Worm (Caenorhabditis elegans) whole organism, L4 larva: ENCODE measurements around the gene T07A9.12.
A peak's percentile ranks its signal among the peaks of the same experiment; 100 is the strongest.

Source experiments
- D1046.2 ChIP-seq: fragments of 200-800 bp; sonication (Bioruptor generic); IDR thresholded peaks from 2 replicates; pipeline ENCODE4 v1.3.6; 2022; ENCODE audit warnings: missing genetic modification characterization, missing compliant biosample characterization
- F37D6.2 ChIP-seq: sonication (generic microtip); optimal IDR thresholded peaks from 2 replicates; lab custom pipeline; 2016; ENCODE audit warnings: mild to moderate bottlenecking, missing genetic modification characterization, missing compliant biosample characterization
- T26A8.4 ChIP-seq: fragments of 200-800 bp; sonication (Bioruptor generic); IDR thresholded peaks from 2 replicates; pipeline ENCODE4 v1.3.6; 2022; ENCODE audit warnings: missing genetic modification characterization, missing compliant biosample characterization
- Y75B8A.6 ChIP-seq: fragments of 200-800 bp; sonication (Bioruptor generic); IDR thresholded peaks from 2 replicates; pipeline ENCODE4 v1.3.6; 2022; ENCODE audit warnings: missing genetic modification reagents, missing genetic modification characterization, missing compliant biosample characterization
- aha-1 ChIP-seq: fragments of 150-350 bp; peaks from one replicate; lab custom pipeline; 2014; ENCODE audit warnings: missing biosample characterization, missing genetic modification characterization
- ama-1 ChIP-seq: fragments of 150-350 bp; optimal IDR thresholded peaks from 2 replicates; lab custom pipeline; 2014; ENCODE audit warnings: inconsistent platforms, mixed read lengths
- attf-4 ChIP-seq: sonication (generic microtip); optimal IDR thresholded peaks from 3 replicates; lab custom pipeline; 2017; ENCODE audit warnings: missing biosample characterization, missing genetic modification characterization
- ceh-32 ChIP-seq: sonication (generic microtip); optimal IDR thresholded peaks from 2 replicates; lab custom pipeline; 2016; ENCODE audit warnings: mild to moderate bottlenecking, missing genetic modification characterization, missing compliant biosample characterization; ENCODE audit not compliant: poor library complexity
- ceh-82 ChIP-seq: sonication (generic microtip); optimal IDR thresholded peaks from 2 replicates; lab custom pipeline; 2017; ENCODE audit warnings: missing biosample characterization, missing genetic modification characterization
- daf-16 ChIP-seq, 3 experiments: sonication (generic microtip); optimal IDR thresholded peaks; 2 replicates each; lab custom pipeline; 2016 to 2017; ENCODE audit warnings: missing genetic modification characterization in 3 of 3, missing genetic modification reagents in 3 of 3, mild to moderate bottlenecking in 2 of 3, missing compliant biosample characterization in 2 of 3, missing biosample characterization in 1 of 3, moderate library complexity in 1 of 3
- dmd-6 ChIP-seq: fragments of 200-800 bp; sonication (Bioruptor generic); IDR thresholded peaks from 2 replicates; pipeline ENCODE4 v1.3.6; 2022; ENCODE audit warnings: missing genetic modification reagents, missing genetic modification characterization, missing compliant biosample characterization
- dmd-9 ChIP-seq: fragments of 200-800 bp; sonication (Bioruptor generic); IDR thresholded peaks from 2 replicates; pipeline ENCODE4 v1.3.6; 2022; ENCODE audit warnings: missing genetic modification reagents, missing genetic modification characterization, missing compliant biosample characterization
- dve-1 ChIP-seq: sonication (generic microtip); optimal IDR thresholded peaks from 2 replicates; lab custom pipeline; 2017; ENCODE audit warnings: antibody characterized with exemption, mild to moderate bottlenecking, missing genetic modification characterization, missing compliant biosample characterization; ENCODE audit not compliant: insufficient read depth
- egl-43 ChIP-seq: fragments of 200-800 bp; sonication (Bioruptor generic); IDR thresholded peaks from 2 replicates; pipeline ENCODE4 v1.3.6; 2022; ENCODE audit warnings: missing genetic modification reagents, missing genetic modification characterization, missing compliant biosample characterization
- fos-1 ChIP-seq: fragments of 150-350 bp; optimal IDR thresholded peaks from 2 replicates; lab custom pipeline; 2014; ENCODE audit warnings: missing biosample characterization, missing genetic modification characterization
- hif-1 ChIP-seq, 2 experiments: sonication (generic microtip); optimal IDR thresholded peaks; 2 replicates each; lab custom pipeline; 2016 to 2017; ENCODE audit warnings: missing compliant biosample characterization in 2 of 2, missing genetic modification characterization in 2 of 2, missing genetic modification reagents in 2 of 2, missing genotype in 2 of 2, mild to moderate bottlenecking in 1 of 2
- hlh-11 ChIP-seq: fragments of 200-800 bp; sonication (Bioruptor generic); optimal IDR thresholded peaks from 2 replicates; lab custom pipeline; 2018; ENCODE audit warnings: mild to moderate bottlenecking, missing genetic modification characterization, missing compliant biosample characterization
- hlh-30 ChIP-seq: sonication (generic microtip); optimal IDR thresholded peaks from 2 replicates; lab custom pipeline; 2017; ENCODE audit warnings: antibody characterized with exemption, mild to moderate bottlenecking, missing genetic modification characterization, missing compliant biosample characterization; ENCODE audit not compliant: insufficient read depth
- hmg-1.1 ChIP-seq: fragments of 200-800 bp; sonication (Bioruptor generic); IDR thresholded peaks from 2 replicates; pipeline ENCODE4 v1.3.6; 2022; ENCODE audit warnings: missing genetic modification reagents, missing genetic modification characterization, missing compliant biosample characterization
- lin-1 ChIP-seq: fragments of 200-800 bp; sonication (Bioruptor generic); IDR thresholded peaks from 2 replicates; pipeline ENCODE4 v1.3.6; 2022; ENCODE audit warnings: missing genetic modification reagents, missing genetic modification characterization, missing compliant biosample characterization
- lin-13 ChIP-seq: fragments of 150-350 bp; optimal IDR thresholded peaks from 2 replicates; lab custom pipeline; 2014; ENCODE audit warnings: missing biosample characterization, missing genetic modification reagents, missing genetic modification characterization
- lin-15B ChIP-seq: fragments of 150-350 bp; sonication (generic microtip); optimal IDR thresholded peaks from 3 replicates; lab custom pipeline; 2014; ENCODE audit warnings: missing biosample characterization, missing genetic modification characterization
- lin-39 ChIP-seq: fragments of 150-350 bp; optimal IDR thresholded peaks from 2 replicates; lab custom pipeline; 2014; ENCODE audit warnings: missing biosample characterization, missing genetic modification reagents, missing genetic modification characterization
- madf-9 ChIP-seq: fragments of 200-800 bp; sonication (Bioruptor generic); conservative IDR thresholded peaks from 2 replicates; pipeline ENCODE4 v1.3.6; 2022; ENCODE audit warnings: missing genetic modification reagents, missing genetic modification characterization, missing compliant biosample characterization
- mep-1 ChIP-seq: fragments of 150-350 bp; sonication (generic microtip); optimal IDR thresholded peaks from 3 replicates; lab custom pipeline; 2014; ENCODE audit warnings: missing biosample characterization, missing genetic modification characterization
- nhr-10 ChIP-seq: fragments of 150-350 bp; optimal IDR thresholded peaks from 2 replicates; lab custom pipeline; 2014; ENCODE audit warnings: missing biosample characterization, missing genetic modification characterization
- nhr-28 ChIP-seq: fragments of 150-350 bp; optimal IDR thresholded peaks from 2 replicates; lab custom pipeline; 2014; ENCODE audit warnings: missing biosample characterization, missing genetic modification characterization
- nhr-48 ChIP-seq: sonication (generic microtip); optimal IDR thresholded peaks from 2 replicates; lab custom pipeline; 2016; ENCODE audit warnings: mild to moderate bottlenecking, missing genetic modification characterization, missing compliant biosample characterization
- nhr-76 ChIP-seq: fragments of 150-350 bp; optimal IDR thresholded peaks from 2 replicates; lab custom pipeline; 2014; ENCODE audit warnings: missing biosample characterization, missing genetic modification characterization
- nhr-77 ChIP-seq: fragments of 150-350 bp; optimal IDR thresholded peaks from 2 replicates; lab custom pipeline; 2014; ENCODE audit warnings: missing biosample characterization, missing genetic modification characterization
- php-3 ChIP-seq: fragments of 200-800 bp; sonication (Bioruptor generic); IDR thresholded peaks from 2 replicates; pipeline ENCODE4 v1.3.6; 2022; ENCODE audit warnings: missing genetic modification reagents, missing genetic modification characterization, missing compliant biosample characterization
- pqm-1 ChIP-seq: sonication (generic microtip); optimal IDR thresholded peaks from 2 replicates; lab custom pipeline; 2017; ENCODE audit warnings: missing biosample characterization, missing genetic modification characterization
- spr-1 ChIP-seq: sonication (generic microtip); optimal IDR thresholded peaks from 2 replicates; lab custom pipeline; 2016; ENCODE audit warnings: mild to moderate bottlenecking, missing genetic modification characterization, missing compliant biosample characterization
- unc-62 ChIP-seq, 3 experiments: fragments of 150-350 bp in 1 of 3; sonication (generic microtip); optimal IDR thresholded peaks in 2 of 3; peaks in 1 of 3; 1 replicate in 1 of 3; 2 replicates in 2 of 3; lab custom pipeline; 2014 to 2017; ENCODE audit warnings: missing biosample characterization in 3 of 3, missing genetic modification characterization in 3 of 3, missing genetic modification reagents in 3 of 3, missing genotype in 1 of 3
- vab-7 ChIP-seq: fragments of 200-800 bp; sonication (Bioruptor generic); IDR thresholded peaks from 2 replicates; pipeline ENCODE4 v1.3.6; 2022; ENCODE audit warnings: missing genetic modification reagents, missing genetic modification characterization, missing compliant biosample characterization
- zfp-3 ChIP-seq: fragments of 200-800 bp; sonication (Bioruptor generic); conservative IDR thresholded peaks from 2 replicates; pipeline ENCODE4 v1.3.6; 2022; ENCODE audit warnings: missing genetic modification reagents, missing genetic modification characterization, missing compliant biosample characterization

The T07A9.12 gene

DNA sequence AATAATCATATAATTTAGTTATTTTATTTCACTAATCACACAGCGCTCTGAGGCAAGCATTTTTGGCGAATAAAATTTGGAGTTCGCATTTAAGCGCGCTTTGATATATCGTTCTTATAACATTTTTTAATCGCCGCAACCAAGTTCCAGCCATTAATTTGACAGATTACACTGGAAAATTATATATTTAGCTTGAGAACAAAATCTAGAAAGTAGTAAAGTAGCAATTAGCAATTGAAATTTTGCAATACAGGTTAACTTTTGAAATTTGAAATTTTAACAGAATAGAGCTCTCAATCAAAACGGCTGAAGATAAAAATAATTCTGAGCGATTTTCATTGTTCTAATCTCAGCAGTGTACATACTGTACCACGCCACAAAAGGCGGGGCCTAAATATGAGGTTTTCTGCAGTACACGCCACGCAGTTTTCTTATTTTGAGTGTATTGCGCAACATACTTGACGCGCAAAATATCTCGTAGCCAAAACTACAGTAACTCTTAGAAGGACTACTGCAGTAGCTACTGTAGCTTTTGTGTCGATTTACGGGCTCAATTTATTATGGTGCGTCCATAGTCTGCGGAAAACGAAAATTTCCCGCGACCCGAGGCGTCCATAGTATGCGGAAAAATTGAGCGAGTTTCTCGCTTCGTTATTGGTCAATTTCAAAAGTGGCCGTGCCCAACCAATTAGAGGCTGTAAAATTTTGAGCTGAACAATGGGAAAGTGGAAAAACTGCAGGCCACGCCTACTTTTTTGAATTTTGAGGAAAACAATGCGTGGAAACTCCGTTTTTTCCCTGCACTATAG lies 16.6 kb downstream of the T07A9.12 start (continued):
- TF ChIP-seq zfp-3 (GFP tag; lab: Robert Waterston, UW) (0 out of 2 replicates have a peak, but pooled peaks have one; percentile 15), hlh-30 (tag; lab: Kevin White, UChicago) (no peak), vab-7 (GFP tag; lab: Robert Waterston, UW) (no peak), php-3 (GFP tag; lab: Robert Waterston, UW) (no peak), nhr-77 (tag; lab: Kevin White, UChicago) (no peak), fos-1 (tag; lab: Kevin White, UChicago) (no peak), dmd-6 (no peak), dmd-9 (GFP tag; lab: Robert Waterston, UW) (no peak), madf-9 (GFP tag; lab: Robert Waterston, UW) (no peak), F37D6.2 (tag; lab: Kevin White, UChicago) (no peak), unc-62 (GFP tag; optimal IDR thresholded peaks at IDR 0.05 in 1 of 2; lab: Kevin White, UChicago) (no peak), unc-62 (tag; optimal IDR thresholded peaks at IDR 0.05; lab: Kevin White, UChicago) (no peak), Y75B8A.6 (GFP tag; lab: Robert Waterston, UW) (0 out of 2 replicates have a peak, but pooled peaks have one; percentile 20), ceh-82 (tag; lab: Kevin White, UChicago) (no peak), T26A8.4 (GFP tag; lab: Robert Waterston, UW) (0 out of 2 replicates have a peak, but pooled peaks have one; percentile 13), lin-15B (no peak), egl-43 (GFP tag; lab: Robert Waterston, UW) (no peak)

ce11 chrIV:428869-429268 lies 18.2 kb downstream of the T07A9.12 start, which contains the start of gene Y66H1A.5:
Y66H1A.5 (minus strand) TSS chrIV:429133.
- TF ChIP-seq nhr-10 (tag; lab: Kevin White, UChicago), result peak; percentile 41
- no peak for TF ChIP-seq lin-39 (tag; lab: Kevin White, UChicago)
- peak; percentile 66 for TF ChIP-seq dve-1 (tag; lab: Kevin White, UChicago)
- no peak for TF ChIP-seq D1046.2
- TF ChIP-seq dmd-6, result peak; percentile 31; the same call in 1 of the 2 replicates
- peak; percentile 10 for TF ChIP-seq mep-1 (tag; lab: Kevin White, UChicago)
- TF ChIP-seq nhr-48, result no peak
- peak in 1 of 2 experiments; percentile 60 for TF ChIP-seq hif-1 (tag; optimal IDR thresholded peaks at IDR 0.05; lab: Kevin White, UChicago)
- TF ChIP-seq nhr-77 (tag; lab: Kevin White, UChicago), result peak; percentile 89
- no peak for TF ChIP-seq daf-16 (GFP tag; optimal IDR thresholded peaks at IDR 0.05; lab: Kevin White, UChicago)
- TF ChIP-seq daf-16 (tag; optimal IDR thresholded peaks at IDR 0.05; lab: Kevin White, UChicago), result peak; percentile 46
- peak; percentile 74 for TF ChIP-seq pqm-1 (tag; lab: Kevin White, UChicago)
- TF ChIP-seq hlh-30 (tag; lab: Kevin White, UChicago), result peak; percentile 5
- peak; percentile 94 for TF ChIP-seq nhr-28 (tag; lab: Kevin White, UChicago)
- TF ChIP-seq hlh-11 (tag; lab: Kevin White, UChicago), result peak; percentile 29
- no peak for TF ChIP-seq F37D6.2 (tag; lab: Kevin White, UChicago)
- TF ChIP-seq spr-1 (tag; lab: Kevin White, UChicago), result no peak
- TF ChIP-seq attf-4 (tag; lab: Kevin White, UChicago), result no peak
- TF ChIP-seq, all 104 proteins: peak for 11

- TF ChIP-seq lin-39 (tag; lab: Kevin White, UChicago) (no peak), aha-1 (peak; percentile 91), lin-13 (GFP tag; lab: Kevin White, UChicago) (no peak), ama-1 (lab: Kevin White, UChicago) (no peak), hmg-1.1 (GFP tag; lab: Robert Waterston, UW) (no peak), lin-1 (GFP tag; lab: Robert Waterston, UW) (no peak), nhr-76 (tag; lab: Kevin White, UChicago) (no peak), ceh-32 (tag; lab: Kevin White, UChicago) (no peak)
These were observed 27.7 kb downstream of the T07A9.12 start for ce11 chrIV:438384-438783.
